Fruit fly (Drosophila melanogaster): Measurements from ENCODE around the gene TBC1D23.

TBC1D23 gene

dm6 chr2L:1126527-1126926 lies 2.6 kb upstream of the TBC1D23 start:
- no peak for TF ChIP-seq C15 (GFP tag; IDR thresholded peaks at IDR 0.05)
- no peak for TF ChIP-seq bcd (GFP tag; optimal IDR thresholded peaks at IDR 0.05)
- TF ChIP-seq Rfx (GFP tag; IDR thresholded peaks at IDR 0.05) = no peak
- no peak for TF ChIP-seq CG17361 (GFP tag; IDR thresholded peaks at IDR 0.05)
- TF ChIP-seq ap (GFP tag; IDR thresholded peaks at IDR 0.05) = no peak
- TF ChIP-seq CG1529 (GFP tag; optimal IDR thresholded peaks at IDR 0.05) = no peak
- no peak for TF ChIP-seq CG17912 (GFP tag; optimal IDR thresholded peaks at IDR 0.05)
- no peak for TF ChIP-seq HHEX (GFP tag; optimal IDR thresholded peaks at IDR 0.05)
- peak; percentile 12 for TF ChIP-seq sd (tag; optimal IDR thresholded peaks at IDR 0.05)
- no peak for TF ChIP-seq CG10565 (GFP tag; optimal IDR thresholded peaks at IDR 0.05)
- peak; percentile 26 for TF ChIP-seq grn (GFP tag; optimal IDR thresholded peaks at IDR 0.05)
- no peak for TF ChIP-seq CG12391 (tag; optimal IDR thresholded peaks at IDR 0.05)
- TF ChIP-seq CG8290 (GFP tag; optimal IDR thresholded peaks at IDR 0.05) = no peak
- TF ChIP-seq CG8290 (tag; optimal IDR thresholded peaks at IDR 0.05) = no peak
- peak in 1 of 2 experiments; percentile 75 for TF ChIP-seq Pdp1 (GFP tag; optimal IDR thresholded peaks at IDR 0.05)
- TF ChIP-seq unc-4 (GFP tag; IDR thresholded peaks at IDR 0.05; ENCODE audit: partially characterized antibody) = no peak
- no peak for TF ChIP-seq Atf6 (GFP tag; IDR thresholded peaks at IDR 0.05)
- TF ChIP-seq CG16863 (GFP tag; optimal IDR thresholded peaks at IDR 0.05) = no peak
- no peak for TF ChIP-seq Vsx1 (GFP tag; optimal IDR thresholded peaks at IDR 0.05)

- peak; percentile 99 for TF ChIP-seq cwo (GFP tag; optimal IDR thresholded peaks at IDR 0.05)
- no peak for TF ChIP-seq nerfin-2 (GFP tag; IDR thresholded peaks at IDR 0.05; ENCODE audit: partially characterized antibody)
- TF ChIP-seq seq (GFP tag; IDR thresholded peaks at IDR 0.05) = no peak
- TF ChIP-seq grn (GFP tag; optimal IDR thresholded peaks at IDR 0.05) = peak; percentile 60
- TF ChIP-seq gcm (GFP tag; optimal IDR thresholded peaks at IDR 0.05) = no peak
- TF ChIP-seq CG7987 (GFP tag; optimal IDR thresholded peaks at IDR 0.05) = peak; percentile 67
- TF ChIP-seq Med (GFP tag) = peak; percentile 47
- peak; percentile 97 for TF ChIP-seq sug (tag; optimal IDR thresholded peaks at IDR 0.05)
- TF ChIP-seq dysf (GFP tag; IDR thresholded peaks at IDR 0.05) = 0 out of 3 replicates have a peak, but pooled peaks have one; percentile 16
- TF ChIP-seq lab (GFP tag; optimal IDR thresholded peaks at IDR 0.05) = peak; percentile 76
- no peak for TF ChIP-seq Myb (GFP tag; optimal IDR thresholded peaks at IDR 0.05)
- TF ChIP-seq CG18599 (GFP tag; optimal IDR thresholded peaks at IDR 0.05) = peak; percentile 12
- TF ChIP-seq CG10274 (GFP tag; optimal IDR thresholded peaks at IDR 0.05) = peak; percentile 45
- peak; percentile 82 for TF ChIP-seq exex (tag; optimal IDR thresholded peaks at IDR 0.05)
Observed at dm6 chr2L:1127434-1128089, 1.6 kb upstream of the TBC1D23 start.

dm6 chr2L:1128344-1128931 lies 678 bp upstream of the TBC1D23 start:
- TF ChIP-seq CG11247 (GFP tag; IDR thresholded peaks at IDR 0.05) (no peak), CG18619 (GFP tag; optimal IDR thresholded peaks at IDR 0.05) (no peak), chinmo (GFP tag; IDR thresholded peaks at IDR 0.05; ENCODE audit: partially characterized antibody) (0 out of 4 replicates have a peak, but pooled peaks have one; percentile 35), Rx (GFP tag; IDR thresholded peaks at IDR 0.05) (no peak), maf-S (GFP tag; optimal IDR thresholded peaks at IDR 0.05) (no peak), MESR4 (GFP tag; optimal IDR thresholded peaks at IDR 0.05) (peak; percentile 51), shn (GFP tag; optimal IDR thresholded peaks at IDR 0.05) (no peak), fd102C (GFP tag; optimal IDR thresholded peaks at IDR 0.05) (no peak), Adf1 (GFP tag; IDR thresholded peaks at IDR 0.05) (no peak), CG15479 (GFP tag; optimal IDR thresholded peaks at IDR 0.05) (peak; percentile 37), YL-1 (GFP tag; optimal IDR thresholded peaks at IDR 0.05) (peak; percentile 30), Sin3A (optimal IDR thresholded peaks at IDR 0.05) (peak; percentile 14), ATbp (GFP tag; optimal IDR thresholded peaks at IDR 0.05) (no peak), crp (GFP tag; optimal IDR thresholded peaks at IDR 0.05) (peak in 1 of 2 experiments; percentile 64), jigr1 (GFP tag; IDR thresholded peaks at IDR 0.05) (no peak), crol (GFP tag; IDR thresholded peaks at IDR 0.05) (peak; percentile 97)

Data from whole organism, embryonic.